Worm (Caenorhabditis elegans): Measurements from ENCODE around the gene ZK402.5.

- TF ChIP-seq dao-5 (tag; optimal IDR thresholded peaks at IDR 0.05) = no peak
- TF ChIP-seq him-1 (tag; optimal IDR thresholded peaks at IDR 0.05) = no peak
- TF ChIP-seq W03F9.2 (tag; optimal IDR thresholded peaks at IDR 0.05) = no peak
These were observed 25.3 kb upstream of the ZK402.5 start, which contains the start of gene F19G12.11 for ce11 chrX:1426425-1426824.
